Fruit fly (Drosophila melanogaster) whole organism, embryonic: ENCODE data around the gene fru.

Experiments used
- Antp ChIP-seq: fragments of 200-800 bp; sonication (Bioruptor generic); optimal IDR thresholded peaks from 3 replicates; lab custom pipeline; 2016; ENCODE audit warnings: missing biosample characterization, missing genetic modification characterization
- Atf3 ChIP-seq: fragments of 200-800 bp; sonication (Bioruptor generic); optimal IDR thresholded peaks from 3 replicates; lab custom pipeline; 2016; ENCODE audit warnings: missing biosample characterization, missing genetic modification characterization
- CG12071 ChIP-seq: fragments of 200-800 bp; sonication (Bioruptor generic); optimal IDR thresholded peaks from 3 replicates; lab custom pipeline; 2018; ENCODE audit warnings: missing biosample characterization, mild to moderate bottlenecking, missing genetic modification characterization
- CG12391 ChIP-seq: fragments of 200-800 bp; sonication (Bioruptor generic); optimal IDR thresholded peaks from 3 replicates; lab custom pipeline; 2018; ENCODE audit warnings: missing biosample characterization, mild to moderate bottlenecking, missing genetic modification characterization, moderate library complexity
- CG12744 ChIP-seq: fragments of 200-800 bp; sonication (Bioruptor generic); optimal IDR thresholded peaks from 2 replicates; lab custom pipeline; 2016; ENCODE audit warnings: missing biosample characterization, missing genetic modification characterization
- CG15696 ChIP-seq: fragments of 200-800 bp; sonication (Bioruptor generic); optimal IDR thresholded peaks from 2 replicates; lab custom pipeline; 2019; ENCODE audit warnings: missing biosample characterization, mild to moderate bottlenecking, missing genetic modification characterization, moderate library complexity
- CG1647 ChIP-seq: fragments of 200-800 bp; sonication (Bioruptor generic); optimal IDR thresholded peaks from 3 replicates; lab custom pipeline; 2016; ENCODE audit warnings: missing biosample characterization, missing genetic modification characterization
- CG17328 ChIP-seq: fragments of 200-800 bp; sonication (Bioruptor generic); IDR thresholded peaks from 2 replicates; pipeline ENCODE4 v1.3.6; 2022; ENCODE audit warnings: missing biosample characterization, missing genetic modification characterization
- CG17912 ChIP-seq: fragments of 200-800 bp; sonication (Bioruptor generic); optimal IDR thresholded peaks from 2 replicates; lab custom pipeline; 2018; ENCODE audit warnings: missing biosample characterization, mild to moderate bottlenecking, missing genetic modification characterization
- CG18764 ChIP-seq: fragments of 200-800 bp; sonication (Bioruptor generic); optimal IDR thresholded peaks from 3 replicates; lab custom pipeline; 2016; ENCODE audit warnings: missing biosample characterization, missing genetic modification characterization
- CG2202 ChIP-seq: fragments of 200-800 bp; sonication (Bioruptor generic); optimal IDR thresholded peaks from 2 replicates; lab custom pipeline; 2018; ENCODE audit warnings: missing biosample characterization, mild to moderate bottlenecking, missing genetic modification characterization
- CG2875 ChIP-seq: fragments of 200-800 bp; sonication (Bioruptor generic); optimal IDR thresholded peaks from 2 replicates; lab custom pipeline; 2017; ENCODE audit warnings: missing biosample characterization, mild to moderate bottlenecking, missing genetic modification characterization, missing genetic modification reagents
- CG3281 ChIP-seq: fragments of 200-800 bp; sonication (Bioruptor generic); optimal IDR thresholded peaks from 3 replicates; lab custom pipeline; 2017; ENCODE audit warnings: missing biosample characterization, mild to moderate bottlenecking, missing genetic modification characterization
- CG33213 ChIP-seq: fragments of 200-800 bp; sonication (Bioruptor generic); optimal IDR thresholded peaks from 3 replicates; lab custom pipeline; 2016; ENCODE audit warnings: missing biosample characterization, missing genetic modification characterization
- CG34376 ChIP-seq: fragments of 200-800 bp; sonication (Bioruptor generic); optimal IDR thresholded peaks from 2 replicates; lab custom pipeline; 2018; ENCODE audit warnings: missing biosample characterization, mild to moderate bottlenecking, missing genetic modification characterization
- CG4282 ChIP-seq: fragments of 200-800 bp; sonication (Bioruptor generic); optimal IDR thresholded peaks from 2 replicates; lab custom pipeline; 2016; ENCODE audit warnings: missing biosample characterization, missing genetic modification characterization
- CG4730 ChIP-seq: fragments of 200-800 bp; sonication (Bioruptor generic); IDR thresholded peaks from 2 replicates; pipeline ENCODE4 v1.3.6; 2022; ENCODE audit warnings: missing biosample characterization, missing genetic modification characterization
- CG8924 ChIP-seq: fragments of 200-800 bp; optimal IDR thresholded peaks from 3 replicates; lab custom pipeline; 2019; ENCODE audit warnings: missing biosample characterization, mild to moderate bottlenecking, missing genetic modification characterization, moderate library complexity
- Dll ChIP-seq: fragments of 200-800 bp; sonication (Bioruptor generic); IDR thresholded peaks from 4 replicates; pipeline ENCODE4 v1.3.6; 2022; ENCODE audit warnings: missing biosample characterization, missing genetic modification characterization; ENCODE audit not compliant: partially characterized antibody
- Ets97D ChIP-seq: fragments of 200-800 bp; sonication (Bioruptor generic); optimal IDR thresholded peaks from 3 replicates; lab custom pipeline; 2016; ENCODE audit warnings: missing biosample characterization, missing genetic modification characterization
- Hr78 ChIP-seq, 2 experiments: fragments of 200-800 bp in 1 of 2; fragments of >200 bp in 1 of 2; sonication (Bioruptor generic) in 1 of 2; optimal IDR thresholded peaks; 2 replicates each; lab custom pipeline; 2017 to 2019; ENCODE audit warnings: missing biosample characterization in 2 of 2, missing genetic modification characterization in 2 of 2, mild to moderate bottlenecking in 1 of 2, moderate library complexity in 1 of 2
- NC2α ChIP-seq: fragments of 200-800 bp; sonication (Bioruptor generic); optimal IDR thresholded peaks from 2 replicates; lab custom pipeline; 2016; ENCODE audit warnings: missing biosample characterization, missing genetic modification characterization
- Neu2 ChIP-seq: fragments of 200-800 bp; sonication (Bioruptor generic); optimal IDR thresholded peaks from 3 replicates; lab custom pipeline; 2016; ENCODE audit warnings: missing biosample characterization, missing genetic modification characterization, borderline replicate concordance
- NfI ChIP-seq: fragments of 200-800 bp; sonication (Bioruptor generic); optimal IDR thresholded peaks from 3 replicates; lab custom pipeline; 2018; ENCODE audit warnings: missing biosample characterization, mild to moderate bottlenecking, missing genetic modification characterization, moderate library complexity
- Six4 ChIP-seq: fragments of 200-800 bp; sonication (Bioruptor generic); optimal IDR thresholded peaks from 2 replicates; lab custom pipeline; 2016; ENCODE audit warnings: missing biosample characterization, missing genetic modification characterization
- TFAM ChIP-seq: fragments of 200-800 bp; sonication (Bioruptor generic); optimal IDR thresholded peaks from 2 replicates; lab custom pipeline; 2017; ENCODE audit warnings: missing biosample characterization, missing genetic modification characterization, inconsistent platforms
- Vsx1 ChIP-seq: fragments of 200-800 bp; sonication (Bioruptor generic); optimal IDR thresholded peaks from 2 replicates; lab custom pipeline; 2017; ENCODE audit warnings: missing biosample characterization, mild to moderate bottlenecking, missing genetic modification characterization, missing genetic modification reagents
- ase ChIP-seq: fragments of 200-800 bp; sonication (Bioruptor generic); IDR thresholded peaks from 3 replicates; pipeline ENCODE4 v1.3.6; 2022; ENCODE audit warnings: missing biosample characterization, missing genetic modification characterization
- az2 ChIP-seq: fragments of 200-800 bp; sonication (Bioruptor generic); optimal IDR thresholded peaks from 3 replicates; lab custom pipeline; 2016; ENCODE audit warnings: missing biosample characterization, missing genetic modification characterization
- bab2 ChIP-seq: fragments of 200-800 bp; sonication (Bioruptor generic); optimal IDR thresholded peaks from 2 replicates; lab custom pipeline; 2016; ENCODE audit warnings: missing biosample characterization, missing genetic modification characterization
- chif ChIP-seq, 2 experiments: fragments of 200-800 bp; sonication (Bioruptor generic); optimal IDR thresholded peaks; 3 replicates each; lab custom pipeline; 2016; ENCODE audit warnings: missing biosample characterization in 2 of 2, missing genetic modification characterization in 2 of 2
- chinmo ChIP-seq: fragments of 200-800 bp; sonication (Bioruptor generic); IDR thresholded peaks from 4 replicates; pipeline ENCODE4 v1.3.6; 2022; ENCODE audit warnings: missing biosample characterization, missing genetic modification characterization; ENCODE audit not compliant: partially characterized antibody
- chm ChIP-seq: fragments of 200-800 bp; sonication (Bioruptor generic); IDR thresholded peaks from 2 replicates; pipeline ENCODE4 v1.3.6; 2022; ENCODE audit warnings: missing biosample characterization, missing genetic modification characterization
- dan ChIP-seq: fragments of 200-800 bp; sonication (Bioruptor generic); IDR thresholded peaks from 2 replicates; pipeline ENCODE4 v1.3.6; 2022; ENCODE audit warnings: missing biosample characterization, missing genetic modification characterization
- esg ChIP-seq: fragments of 200-800 bp; sonication (Bioruptor generic); conservative IDR thresholded peaks from 2 replicates; pipeline ENCODE4 v1.3.6; 2022; ENCODE audit warnings: missing biosample characterization, missing genetic modification characterization
- ewg ChIP-seq: fragments of 200-800 bp; sonication (Bioruptor generic); optimal IDR thresholded peaks from 3 replicates; lab custom pipeline; 2017; ENCODE audit warnings: mild to moderate bottlenecking, missing biosample characterization, missing genetic modification reagents, missing genetic modification characterization
- gcm ChIP-seq: fragments of 200-800 bp; sonication (Bioruptor generic); optimal IDR thresholded peaks from 2 replicates; lab custom pipeline; 2019; ENCODE audit warnings: missing biosample characterization, mild to moderate bottlenecking, missing genetic modification characterization, moderate library complexity
- h ChIP-seq: fragments of >200 bp; optimal IDR thresholded peaks from 2 replicates; lab custom pipeline; 2017
- jigr1 ChIP-seq: fragments of 200-800 bp; sonication (Bioruptor generic); IDR thresholded peaks from 3 replicates; pipeline ENCODE4 v1.3.6; 2022; ENCODE audit warnings: missing biosample characterization, missing genetic modification characterization
- kah ChIP-seq: fragments of 200-800 bp; sonication (Bioruptor generic); optimal IDR thresholded peaks from 2 replicates; lab custom pipeline; 2018; ENCODE audit warnings: missing biosample characterization, mild to moderate bottlenecking, missing genetic modification characterization
- lab ChIP-seq: fragments of 200-800 bp; sonication (Bioruptor generic); optimal IDR thresholded peaks from 3 replicates; lab custom pipeline; 2017; ENCODE audit warnings: missing biosample characterization, missing genetic modification characterization, mild to moderate bottlenecking, moderate library complexity, missing genetic modification reagents
- mirr ChIP-seq: fragments of 200-800 bp; sonication (Bioruptor generic); optimal IDR thresholded peaks from 3 replicates; lab custom pipeline; 2018; ENCODE audit warnings: missing biosample characterization, mild to moderate bottlenecking, missing genetic modification characterization
- peb ChIP-seq: fragments of 200-800 bp; sonication (Bioruptor generic); IDR thresholded peaks from 2 replicates; pipeline ENCODE4 v1.3.6; 2022; ENCODE audit warnings: missing biosample characterization, missing genetic modification characterization
- pfk ChIP-seq: fragments of 200-800 bp; sonication (Bioruptor generic); optimal IDR thresholded peaks from 2 replicates; lab custom pipeline; 2018; ENCODE audit warnings: missing biosample characterization, mild to moderate bottlenecking, missing genetic modification characterization, moderate library complexity
- row ChIP-seq: fragments of 200-800 bp; sonication (Bioruptor generic); IDR thresholded peaks from 3 replicates; pipeline ENCODE4 v1.3.6; 2022; ENCODE audit warnings: missing biosample characterization, missing genetic modification characterization
- slou ChIP-seq: fragments of 200-800 bp; sonication (Bioruptor generic); optimal IDR thresholded peaks from 3 replicates; lab custom pipeline; 2016; ENCODE audit warnings: missing biosample characterization, missing genetic modification characterization
- slp2 ChIP-seq: fragments of 200-800 bp; sonication (Bioruptor generic); optimal IDR thresholded peaks from 2 replicates; lab custom pipeline; 2016; ENCODE audit warnings: missing biosample characterization, missing genetic modification characterization
- sna ChIP-seq: fragments of 200-800 bp; sonication (Bioruptor generic); IDR thresholded peaks from 2 replicates; pipeline ENCODE4 v1.3.6; 2022; ENCODE audit warnings: missing biosample characterization, missing genetic modification characterization; ENCODE audit not compliant: partially characterized antibody
- tgo ChIP-seq: fragments of 200-800 bp; sonication (Bioruptor generic); IDR thresholded peaks from 3 replicates; pipeline ENCODE4 v1.3.6; 2022; ENCODE audit warnings: missing biosample characterization, missing genetic modification characterization

Gene fru

dm6 chr3R:18583881-18584545, 38.6 kb upstream of the fru start (continued):
- TF ChIP-seq Antp (GFP tag; lab: Kevin White, UChicago) (peak; percentile 96), CG33213 (GFP tag; lab: Kevin White, UChicago) (peak; percentile 94), CG3281 (peak; percentile 96), Neu2 (peak; percentile 82), TFAM (GFP tag; lab: Kevin White, UChicago) (peak; percentile 86), Hr78 (GFP tag; optimal IDR thresholded peaks at IDR 0.05; lab: Kevin White, UChicago) (peak in 1 of 2 experiments; percentile 88), CG12391 (tag; lab: Kevin White, UChicago) (peak; percentile 97), CG18764 (GFP tag; lab: Kevin White, UChicago) (peak; percentile 94), pfk (GFP tag; lab: Kevin White, UChicago) (peak; percentile 75), sna (0 out of 2 replicates have a peak, but pooled peaks have one; percentile 10), CG34376 (GFP tag; lab: Kevin White, UChicago) (peak; percentile 91), NfI (GFP tag; lab: Kevin White, UChicago) (peak; percentile 95), az2 (GFP tag; lab: Kevin White, UChicago) (peak; percentile 97), ase (GFP tag; lab: Robert Waterston, UW) (peak; percentile 94), kah (GFP tag; lab: Kevin White, UChicago) (peak; percentile 90), CG1647 (GFP tag; lab: Kevin White, UChicago) (peak; percentile 97), ewg (GFP tag; lab: Kevin White, UChicago) (peak; percentile 96), CG4730 (peak; percentile 92), peb (GFP tag; lab: Robert Waterston, UW) (peak; percentile 89), CG17328 (GFP tag; lab: Robert Waterston, UW) (peak; percentile 93), CG8924 (tag; lab: Kevin White, UChicago) (peak; percentile 99), dan (GFP tag; lab: Robert Waterston, UW) (peak; percentile 67), slp2 (peak; percentile 93), chif (GFP tag; optimal IDR thresholded peaks at IDR 0.05; lab: Kevin White, UChicago) (peak; percentile 96 to 98), CG15696 (peak; percentile 91), NC2α (peak; percentile 96), CG4282 (peak; percentile 87), esg (GFP tag; lab: Robert Waterston, UW) (peak; percentile 90), mirr (GFP tag; lab: Kevin White, UChicago) (peak; percentile 92), Ets97D (GFP tag; lab: Kevin White, UChicago) (peak; percentile 84), CG12071 (GFP tag; lab: Kevin White, UChicago) (peak; percentile 93), CG12744 (GFP tag; lab: Kevin White, UChicago) (peak; percentile 93), CG2202 (tag; lab: Kevin White, UChicago) (peak; percentile 96), Dll (GFP tag; lab: Robert Waterston, UW) (peak; percentile 9; the same call in 1 of the 4 replicates), h (no peak), CG2875 (GFP tag; lab: Kevin White, UChicago) (peak; percentile 98), gcm (GFP tag; lab: Kevin White, UChicago) (peak; percentile 96), lab (GFP tag; lab: Kevin White, UChicago) (peak; percentile 98), Six4 (GFP tag; lab: Kevin White, UChicago) (peak; percentile 95), CG17912 (GFP tag; lab: Kevin White, UChicago) (peak; percentile 91), row (peak; percentile 99), chinmo (peak; percentile 78; the same call in 1 of the 4 replicates), Vsx1 (GFP tag; lab: Kevin White, UChicago) (peak; percentile 95), chm (GFP tag; lab: Robert Waterston, UW) (no peak; the same call in none of the 2 replicates), jigr1 (GFP tag; lab: Robert Waterston, UW) (peak; percentile 94), Atf3 (peak; percentile 96), tgo (GFP tag; lab: Robert Waterston, UW) (peak; percentile 96), slou (GFP tag; lab: Kevin White, UChicago) (peak; percentile 94), bab2 (GFP tag; lab: Kevin White, UChicago) (peak; percentile 97)
